Worm (Caenorhabditis elegans) whole organism, young adult: ENCODE data around the gene srg-44.

Experiments used
- C17E4.6 ChIP-seq: fragments of 200-800 bp; sonication (Bioruptor generic); IDR thresholded peaks from 2 replicates; pipeline ENCODE4 v1.3.6; 2022; ENCODE audit warnings: missing genetic modification reagents, missing genetic modification characterization, missing compliant biosample characterization
- F10E7.11 ChIP-seq: sonication (generic microtip); optimal IDR thresholded peaks from 2 replicates; lab custom pipeline; 2017; ENCODE audit warnings: mild to moderate bottlenecking, missing genetic modification characterization, moderate library complexity, missing compliant biosample characterization
- F49E8.2 ChIP-seq: sonication (generic microtip); optimal IDR thresholded peaks from 3 replicates; lab custom pipeline; 2017; ENCODE audit warnings: missing genetic modification characterization, mild to moderate bottlenecking, missing compliant biosample characterization, antibody characterized with exemption, moderate library complexity; ENCODE audit not compliant: insufficient read depth
- F57A8.1 ChIP-seq: fragments of 200-800 bp; sonication (Bioruptor generic); optimal IDR thresholded peaks from 2 replicates; lab custom pipeline; 2018; ENCODE audit warnings: mild to moderate bottlenecking, missing genetic modification characterization, moderate library complexity, missing compliant biosample characterization
- K12H6.12 ChIP-seq: fragments of 200-800 bp; sonication (Bioruptor generic); optimal IDR thresholded peaks from 2 replicates; lab custom pipeline; 2018; ENCODE audit warnings: mild to moderate bottlenecking, missing genetic modification characterization, missing compliant biosample characterization
- T07F8.4 ChIP-seq: sonication (generic microtip); optimal IDR thresholded peaks from 2 replicates; lab custom pipeline; 2016; ENCODE audit warnings: mild to moderate bottlenecking, missing genetic modification characterization, moderate library complexity, missing compliant biosample characterization
- T26A5.8 ChIP-seq: sonication (generic microtip); optimal IDR thresholded peaks from 2 replicates; lab custom pipeline; 2016; ENCODE audit warnings: missing genetic modification characterization, missing compliant biosample characterization
- ZK185.1 ChIP-seq: sonication (generic microtip); optimal IDR thresholded peaks from 2 replicates; lab custom pipeline; 2016; ENCODE audit warnings: mild to moderate bottlenecking, missing genetic modification characterization, missing compliant biosample characterization; ENCODE audit not compliant: poor library complexity, severe bottlenecking
- akir-1 ChIP-seq: fragments of 200-800 bp; sonication (Bioruptor generic); optimal IDR thresholded peaks from 2 replicates; lab custom pipeline; 2018; ENCODE audit warnings: mild to moderate bottlenecking, missing genetic modification characterization, moderate library complexity, missing compliant biosample characterization
- athp-1 ChIP-seq: sonication (generic microtip); optimal IDR thresholded peaks from 2 replicates; lab custom pipeline; 2017; ENCODE audit warnings: mild to moderate bottlenecking, missing genetic modification characterization, missing compliant biosample characterization
- attf-5 ChIP-seq: fragments of 200-800 bp; sonication (Bioruptor generic); optimal IDR thresholded peaks from 2 replicates; lab custom pipeline; 2018; ENCODE audit warnings: mild to moderate bottlenecking, missing genetic modification characterization, missing compliant biosample characterization
- cebp-1 ChIP-seq, 2 experiments: fragments of 200-800 bp in 1 of 2; sonication (Bioruptor generic) in 1 of 2; sonication (generic microtip) in 1 of 2; IDR thresholded peaks in 1 of 2; optimal IDR thresholded peaks in 1 of 2; 2 replicates each; pipeline versions ENCODE4 v1.3.6 to Lab custom; 2017 to 2022; ENCODE audit warnings: missing compliant biosample characterization in 2 of 2, missing genetic modification characterization in 2 of 2, mild to moderate bottlenecking in 1 of 2, missing genetic modification reagents in 1 of 2, moderate library complexity in 1 of 2
- ceh-100 ChIP-seq: fragments of 200-800 bp; sonication (Bioruptor generic); IDR thresholded peaks from 2 replicates; pipeline ENCODE4 v1.3.6; 2022; ENCODE audit warnings: missing genetic modification reagents, missing genetic modification characterization, missing compliant biosample characterization
- ceh-79 ChIP-seq: sonication (generic microtip); optimal IDR thresholded peaks from 2 replicates; lab custom pipeline; 2017; ENCODE audit warnings: mild to moderate bottlenecking, missing genetic modification characterization, missing compliant biosample characterization
- efl-1 ChIP-seq: fragments of 150-350 bp; optimal IDR thresholded peaks from 2 replicates; lab custom pipeline; 2014; ENCODE audit warnings: missing biosample characterization, missing genetic modification reagents, missing genetic modification characterization
- ekl-4 ChIP-seq: fragments of 200-800 bp; sonication (Bioruptor generic); IDR thresholded peaks from 2 replicates; pipeline ENCODE4 v1.3.6; 2022; ENCODE audit warnings: missing genetic modification reagents, missing genetic modification characterization, missing compliant biosample characterization
- ets-4 ChIP-seq: fragments of 200-800 bp; sonication (Bioruptor generic); optimal IDR thresholded peaks from 2 replicates; lab custom pipeline; 2018; ENCODE audit warnings: mild to moderate bottlenecking, missing genetic modification characterization, missing compliant biosample characterization
- fkh-3 ChIP-seq: sonication (generic microtip); optimal IDR thresholded peaks from 2 replicates; lab custom pipeline; 2016; ENCODE audit warnings: mild to moderate bottlenecking, missing genetic modification characterization, missing compliant biosample characterization
- hlh-26 ChIP-seq: fragments of 200-800 bp; sonication (Bioruptor generic); conservative IDR thresholded peaks from 2 replicates; pipeline ENCODE4 v1.3.6; 2022; ENCODE audit warnings: missing genetic modification reagents, missing genetic modification characterization, missing compliant biosample characterization
- hrde-1 ChIP-seq: sonication (generic microtip); optimal IDR thresholded peaks from 2 replicates; lab custom pipeline; 2016; ENCODE audit warnings: missing genetic modification characterization, mild to moderate bottlenecking, missing compliant biosample characterization, moderate library complexity, missing genotype, missing genetic modification reagents, borderline replicate concordance
- lag-1 ChIP-seq: fragments of 200-800 bp; sonication (Bioruptor generic); IDR thresholded peaks from 2 replicates; pipeline ENCODE4 v1.3.6; 2022; ENCODE audit warnings: missing genetic modification reagents, missing genetic modification characterization, missing compliant biosample characterization
- let-526 ChIP-seq: fragments of 200-800 bp; sonication (Bioruptor generic); IDR thresholded peaks from 2 replicates; pipeline ENCODE4 v1.3.6; 2022; ENCODE audit warnings: missing genetic modification reagents, missing genetic modification characterization, missing compliant biosample characterization
- lir-1 ChIP-seq: fragments of 200-800 bp; sonication (Bioruptor generic); conservative IDR thresholded peaks from 2 replicates; pipeline ENCODE4 v1.3.6; 2022; ENCODE audit warnings: missing genetic modification reagents, missing genetic modification characterization, missing compliant biosample characterization
- lsy-27 ChIP-seq: sonication (generic microtip); optimal IDR thresholded peaks from 2 replicates; lab custom pipeline; 2017; ENCODE audit warnings: missing genetic modification characterization, mild to moderate bottlenecking, missing compliant biosample characterization, antibody characterized with exemption, missing genotype, borderline replicate concordance; ENCODE audit not compliant: insufficient read depth
- madf-10 ChIP-seq: sonication (generic microtip); optimal IDR thresholded peaks from 2 replicates; lab custom pipeline; 2016; ENCODE audit warnings: mild to moderate bottlenecking, missing genetic modification characterization, missing compliant biosample characterization
- madf-6 ChIP-seq: fragments of 200-800 bp; sonication (Bioruptor generic); IDR thresholded peaks from 2 replicates; pipeline ENCODE4 v1.3.6; 2022; ENCODE audit warnings: missing genetic modification reagents, missing genetic modification characterization, missing compliant biosample characterization
- nfya-1 ChIP-seq: sonication (generic microtip); optimal IDR thresholded peaks from 2 replicates; lab custom pipeline; 2017; ENCODE audit warnings: antibody characterized with exemption, missing compliant biosample characterization, missing genetic modification characterization, borderline replicate concordance; ENCODE audit not compliant: insufficient read depth
- nhr-80 ChIP-seq: sonication (generic microtip); optimal IDR thresholded peaks from 2 replicates; lab custom pipeline; 2016; ENCODE audit warnings: missing genetic modification characterization, missing compliant biosample characterization
- repo-1 ChIP-seq: sonication (generic microtip); optimal IDR thresholded peaks from 2 replicates; lab custom pipeline; 2017; ENCODE audit warnings: mild to moderate bottlenecking, missing genetic modification characterization, missing compliant biosample characterization
- rpc-1 ChIP-seq, 2 experiments: fragments of 150-350 bp in 1 of 2; sonication (generic microtip) in 1 of 2; optimal IDR thresholded peaks; 2 replicates each; lab custom pipeline; 2014 to 2018; ENCODE audit warnings: missing biosample characterization in 1 of 2, missing genetic modification characterization in 1 of 2, missing genetic modification reagents in 1 of 2, missing genotype in 1 of 2
- sea-2 ChIP-seq: fragments of 200-800 bp; sonication (Bioruptor generic); IDR thresholded peaks from 2 replicates; pipeline ENCODE4 v1.3.6; 2022; ENCODE audit warnings: missing genetic modification characterization, missing compliant biosample characterization
- snpc-1.1 ChIP-seq: sonication (generic microtip); optimal IDR thresholded peaks from 2 replicates; lab custom pipeline; 2017; ENCODE audit warnings: missing genetic modification characterization, mild to moderate bottlenecking, missing compliant biosample characterization, antibody characterized with exemption, moderate library complexity, missing genotype, missing genetic modification reagents; ENCODE audit not compliant: insufficient read depth
- snpc-4 ChIP-seq, 5 experiments: fragments of 150-350 bp in 1 of 5; sonication (generic microtip) in 4 of 5; optimal IDR thresholded peaks; 2 replicates each; lab custom pipeline; 2014 to 2018; ENCODE audit warnings: missing genetic modification characterization in 5 of 5, missing biosample characterization in 3 of 5, antibody characterized with exemption in 2 of 5, mild to moderate bottlenecking in 2 of 5, missing compliant biosample characterization in 2 of 5, missing genotype in 2 of 5, moderate library complexity in 2 of 5, missing genetic modification reagents in 1 of 5
- unc-130 ChIP-seq: sonication (generic microtip); optimal IDR thresholded peaks from 2 replicates; lab custom pipeline; 2016; ENCODE audit warnings: missing genetic modification reagents, missing genetic modification characterization, missing compliant biosample characterization
- zim-3 ChIP-seq: sonication (generic microtip); optimal IDR thresholded peaks from 2 replicates; lab custom pipeline; 2017; ENCODE audit warnings: mild to moderate bottlenecking, missing genetic modification characterization, moderate library complexity, missing compliant biosample characterization
- ztf-22 ChIP-seq: fragments of 200-800 bp; sonication (Bioruptor generic); optimal IDR thresholded peaks from 2 replicates; lab custom pipeline; 2018; ENCODE audit warnings: mild to moderate bottlenecking, missing genetic modification characterization, moderate library complexity, missing compliant biosample characterization

The srg-44 gene

DNA sequence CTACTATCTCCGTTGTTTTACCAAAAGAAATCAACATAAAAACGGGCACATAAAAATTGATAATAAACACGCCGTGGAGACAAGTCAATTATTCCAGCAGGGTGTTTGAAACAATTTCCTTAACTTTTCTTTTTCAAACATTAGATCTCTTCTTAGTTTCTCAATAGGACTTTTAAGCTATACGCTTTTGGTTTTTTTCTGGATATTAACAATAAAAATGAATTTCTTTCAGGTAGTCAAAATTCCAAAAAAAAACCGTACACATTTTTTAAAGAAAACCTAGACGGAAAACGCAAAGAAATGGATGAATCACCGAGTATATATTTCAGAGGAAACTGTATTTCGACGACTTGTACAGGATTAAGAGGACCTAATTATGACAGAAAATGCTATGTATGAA is 2.7 kb downstream of the srg-44 start, which contains the start of gene fbxa-185:
fbxa-185 (plus strand) TSS at position 301 of the 400 bp plus-strand sequence.
- TF ChIP-seq fkh-3 (tag; lab: Kevin White, UChicago) (no peak), T26A5.8 (tag; lab: Kevin White, UChicago) (no peak), let-526 (no peak), F49E8.2 (no peak)
- TF ChIP-seq, all 124 proteins: peak for 0

DNA sequence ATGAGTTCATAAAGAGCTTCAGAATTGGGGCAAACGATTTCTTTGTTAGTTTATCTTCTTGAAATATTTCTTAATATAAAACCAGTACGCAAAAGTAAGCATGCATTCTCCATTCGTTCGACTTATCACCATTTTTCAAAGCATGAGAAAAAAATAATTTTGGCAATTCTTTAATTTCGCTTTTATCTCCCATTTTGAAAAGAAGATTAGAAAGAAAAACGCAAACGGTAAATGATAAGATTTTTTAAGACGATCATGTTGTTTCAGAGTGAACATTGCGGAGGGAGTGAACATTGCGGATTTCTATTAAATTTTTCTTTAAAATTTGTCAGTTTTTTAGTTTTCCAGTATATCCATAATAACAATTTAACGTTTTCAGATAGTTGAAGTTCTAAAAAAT is 10.8 kb downstream of the srg-44 start:
- no peak for TF ChIP-seq C17E4.6 (GFP tag; lab: Robert Waterston, UW)
- no peak for TF ChIP-seq ceh-79
- no peak for TF ChIP-seq madf-10 (tag; lab: Kevin White, UChicago)
- TF ChIP-seq hrde-1 (tag; lab: Kevin White, UChicago) = no peak
- no peak for TF ChIP-seq lir-1
- no peak for TF ChIP-seq K12H6.12 (tag; lab: Kevin White, UChicago)
- TF ChIP-seq hlh-26 (GFP tag; lab: Robert Waterston, UW) = no peak
- TF ChIP-seq, all 124 proteins: peak for 0

DNA sequence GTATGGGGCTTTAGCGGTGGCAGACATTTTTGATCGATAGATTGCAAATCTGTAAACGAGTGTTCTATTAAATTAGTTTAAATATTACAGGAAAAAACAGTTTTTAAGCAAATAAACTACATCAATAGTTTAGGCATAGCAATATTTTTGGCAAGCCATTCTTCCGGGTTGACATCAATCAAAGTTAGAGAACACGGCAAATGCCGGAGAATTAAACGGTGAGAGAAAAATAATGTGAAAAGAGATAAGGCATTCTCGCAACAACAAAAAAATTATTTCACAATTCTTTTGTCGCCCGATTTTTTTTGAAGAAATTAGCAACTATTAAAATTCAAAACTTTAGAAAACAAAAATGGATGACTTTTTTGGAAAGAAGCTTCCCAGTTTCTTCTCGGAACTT is 16.3 kb downstream of the srg-44 start, which contains the start of the genes fbxa-188 and fbxa-189:
fbxa-188 (minus strand) TSS at position 51 of the 400 bp plus-strand sequence.
fbxa-189 (plus strand) TSS at position 339 of the 400 bp plus-strand sequence.
- TF ChIP-seq nhr-80 (tag; lab: Kevin White, UChicago) = peak; percentile 24
- no peak for TF ChIP-seq F57A8.1
- no peak for TF ChIP-seq athp-1 (tag; lab: Kevin White, UChicago)
- no peak for TF ChIP-seq repo-1

DNA sequence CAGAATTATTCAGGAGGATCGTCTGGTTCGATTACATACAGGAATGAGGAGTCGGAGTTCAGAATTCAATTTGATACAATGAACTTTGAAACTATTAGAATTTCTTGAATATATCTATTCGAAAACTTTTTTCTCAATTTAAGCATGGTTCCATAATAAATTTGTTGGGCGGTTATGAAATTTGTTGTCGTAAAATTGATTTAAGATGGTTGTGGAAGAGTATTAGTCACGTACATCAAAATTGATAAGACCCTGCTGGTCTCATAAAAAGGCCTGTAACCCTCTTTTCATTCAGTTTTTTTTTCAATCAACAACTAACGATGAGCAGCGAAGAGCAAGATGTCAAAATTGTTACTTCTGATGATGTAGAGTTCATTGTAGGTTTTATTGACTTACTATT is 19.0 kb downstream of the srg-44 start, which contains the start of gene skr-5:
skr-5 (plus strand) TSS at position 301 of the 400 bp plus-strand sequence.
- TF ChIP-seq attf-5 (GFP tag; lab: Kevin White, UChicago) (no peak), cebp-1 (GFP tag; IDR thresholded peaks at IDR 0.05; lab: Robert Waterston, UW) (peak; percentile 17; the same call in 1 of the 2 replicates), cebp-1 (tag; optimal IDR thresholded peaks at IDR 0.05; lab: Kevin White, UChicago) (no peak), lag-1 (GFP tag; lab: Robert Waterston, UW) (no peak)
- TF ChIP-seq, all 124 proteins: peak for 1

DNA sequence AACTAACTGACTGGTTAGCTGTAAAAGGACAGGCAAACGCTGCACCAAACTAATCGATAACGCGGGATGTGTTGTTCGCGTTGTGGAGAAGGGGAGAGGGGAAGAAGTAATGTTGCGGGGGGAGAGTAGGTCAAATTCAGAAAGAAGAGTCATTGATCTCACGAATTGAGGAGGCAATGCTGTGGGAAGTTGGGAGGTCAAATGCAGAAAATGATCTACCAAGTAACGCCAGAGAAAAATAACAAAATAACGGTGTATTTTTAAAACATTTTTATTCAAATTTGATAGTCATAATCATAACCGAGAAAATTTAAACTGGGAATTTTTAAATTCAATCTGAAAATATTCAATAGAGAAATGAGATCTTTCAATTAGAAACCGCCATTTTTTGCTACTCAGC is 21.5 kb downstream of the srg-44 start, which contains the start of gene lsy-27:
lsy-27 (minus strand) TSS at position 101 of the 400 bp plus-strand sequence.
- TF ChIP-seq F57A8.1 = no peak
- TF ChIP-seq T07F8.4 (tag; lab: Kevin White, UChicago) = no peak
- TF ChIP-seq C17E4.6 (GFP tag; lab: Robert Waterston, UW) = no peak
- TF ChIP-seq nfya-1 (tag; lab: Kevin White, UChicago) = no peak
- TF ChIP-seq madf-6 (GFP tag; lab: Robert Waterston, UW) = peak; percentile 45; the same call in 1 of the 2 replicates
- no peak for TF ChIP-seq snpc-1.1 (tag; lab: Kevin White, UChicago)
- TF ChIP-seq efl-1 (GFP tag; lab: Kevin White, UChicago) = peak; percentile 14
- TF ChIP-seq F10E7.11 (tag; lab: Kevin White, UChicago) = no peak
- TF ChIP-seq lsy-27 (tag; lab: Kevin White, UChicago) = no peak
- TF ChIP-seq akir-1 (GFP tag; lab: Kevin White, UChicago) = no peak

DNA sequence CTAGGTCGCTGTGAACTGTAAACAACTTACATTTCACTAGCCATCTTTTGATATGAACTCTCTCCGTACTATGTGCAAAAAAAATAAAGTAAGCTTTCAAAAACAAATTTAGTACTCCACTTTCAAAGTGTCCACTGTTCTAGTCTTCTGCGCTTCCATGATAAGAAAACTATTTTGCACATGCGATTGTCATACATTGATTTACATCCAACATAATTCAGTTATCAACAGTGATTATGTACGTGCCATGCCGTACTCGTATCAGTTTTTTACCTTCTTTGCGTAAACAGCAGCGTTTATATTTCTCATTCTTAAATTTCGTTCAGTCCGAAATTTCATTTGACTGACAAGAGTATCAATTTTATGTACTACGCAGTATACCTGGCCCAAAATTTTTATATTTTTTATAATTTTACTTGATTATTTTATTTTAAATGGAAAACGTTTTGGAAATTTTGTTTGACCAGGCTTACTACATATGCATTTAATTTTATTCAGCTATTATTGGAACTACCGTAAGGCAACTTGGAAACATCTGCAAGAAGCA is 24.3 kb downstream of the srg-44 start, which contains the start of the genes fbxa-134 and F47H4.2:
fbxa-134 (minus strand) TSS at position 44 of the 547 bp plus-strand sequence.
F47H4.2 (plus strand) TSS at position 497 of the 547 bp plus-strand sequence.
- TF ChIP-seq unc-130 (no peak), snpc-4 (GFP tag; optimal IDR thresholded peaks at IDR 0.05; lab: Kevin White, UChicago) (no peak), snpc-4 (tag; optimal IDR thresholded peaks at IDR 0.05; lab: Kevin White, UChicago) (peak in 1 of 4 experiments; percentile 53), ztf-22 (GFP tag; lab: Kevin White, UChicago) (no peak), ets-4 (GFP tag; lab: Kevin White, UChicago) (no peak), ekl-4 (GFP tag; lab: Robert Waterston, UW) (no peak), rpc-1 (optimal IDR thresholded peaks at IDR 0.05; lab: Kevin White, UChicago) (no peak), rpc-1 (tag; optimal IDR thresholded peaks at IDR 0.05; lab: Kevin White, UChicago) (no peak), zim-3 (tag; lab: Kevin White, UChicago) (no peak), ZK185.1 (tag; lab: Kevin White, UChicago) (no peak), nhr-80 (tag; lab: Kevin White, UChicago) (peak; percentile 69), sea-2 (GFP tag; lab: Robert Waterston, UW) (no peak), fkh-3 (tag; lab: Kevin White, UChicago) (no peak), ceh-100 (GFP tag; lab: Robert Waterston, UW) (no peak)
